Fruit fly (Drosophila melanogaster) Kc167 (cell line): ENCODE measurements around the gene smo.

Experiments
- Myc ChIP-seq: fragments of >200 bp; optimal IDR thresholded peaks from 2 replicates; lab custom pipeline; 2017; ENCODE audit warnings: missing external identifiers
- h ChIP-seq: fragments of >200 bp; optimal IDR thresholded peaks from 3 replicates; lab custom pipeline; 2018; ENCODE audit warnings: missing external identifiers
- insv ChIP-seq: fragments of >200 bp; optimal IDR thresholded peaks from 3 replicates; lab custom pipeline; 2018; ENCODE audit warnings: missing external identifiers
- psq ChIP-seq: fragments of >200 bp; optimal IDR thresholded peaks from 2 replicates; lab custom pipeline; 2017; ENCODE audit warnings: missing external identifiers
- ttk ChIP-seq: sonication (Bioruptor generic); optimal IDR thresholded peaks from 2 replicates; lab custom pipeline; 2017; ENCODE audit warnings: missing external identifiers

DNA sequence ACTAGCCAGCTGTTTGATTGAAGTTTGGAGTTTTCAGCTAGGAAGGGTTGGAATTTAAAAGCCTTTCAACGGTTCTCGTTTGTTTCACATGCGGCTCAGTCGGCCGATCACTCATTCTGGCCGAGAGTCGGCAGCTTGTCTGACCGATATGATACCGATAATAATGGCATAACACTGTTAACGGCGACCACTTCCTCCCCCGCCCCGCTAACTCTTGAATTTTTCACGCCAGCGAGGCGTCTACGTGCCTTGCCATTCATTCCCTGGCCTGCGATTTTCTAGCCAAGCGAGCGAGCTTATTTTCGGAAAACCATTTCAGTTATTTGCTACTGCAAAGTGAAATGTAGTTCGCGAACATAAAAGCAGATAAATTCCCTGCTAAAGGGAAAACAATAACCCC, 22.6 kb downstream of the smo start:
- TF ChIP-seq insv (no peak), ttk (no peak), psq (lab: Kevin White, UChicago) (no peak), h (lab: Kevin White, UChicago) (no peak), Myc (lab: Kevin White, UChicago) (no peak)
